Worm (Caenorhabditis elegans): ENCODE data around the gene C44B7.11.
"Not testable (repeated sequence)": the region's sequence is repeated elsewhere in the genome, so short reads cannot be mapped to it uniquely, and the experiment has no call there.

C44B7.11 gene

DNA sequence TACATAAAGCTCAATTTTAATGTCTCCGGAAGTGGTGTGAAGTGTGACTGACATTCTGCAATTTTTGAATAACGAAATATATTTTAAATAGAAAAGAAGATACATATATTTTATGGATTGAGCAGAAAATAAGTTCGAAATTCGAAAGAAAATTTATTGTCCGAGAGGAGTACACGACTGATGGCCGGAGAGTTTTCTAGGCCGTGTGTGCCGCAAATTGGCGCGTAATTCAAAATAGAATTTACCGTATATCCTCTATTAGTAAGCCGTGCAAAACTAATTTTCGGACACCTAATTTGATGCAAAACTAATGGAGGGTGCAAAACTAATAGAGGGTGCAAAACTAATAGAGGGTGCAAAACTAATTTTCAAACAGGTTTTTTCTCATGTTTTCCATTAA lies 16.0 kb upstream of the C44B7.11 start, which contains the start of gene cyn-10 (continued):
- TF ChIP-seq snpc-4 (tag; optimal IDR thresholded peaks at IDR 0.05) (peak; percentile 49), ZK546.5 (tag; optimal IDR thresholded peaks at IDR 0.05) (no peak), nhr-237 (tag; optimal IDR thresholded peaks at IDR 0.05) (no peak)

DNA sequence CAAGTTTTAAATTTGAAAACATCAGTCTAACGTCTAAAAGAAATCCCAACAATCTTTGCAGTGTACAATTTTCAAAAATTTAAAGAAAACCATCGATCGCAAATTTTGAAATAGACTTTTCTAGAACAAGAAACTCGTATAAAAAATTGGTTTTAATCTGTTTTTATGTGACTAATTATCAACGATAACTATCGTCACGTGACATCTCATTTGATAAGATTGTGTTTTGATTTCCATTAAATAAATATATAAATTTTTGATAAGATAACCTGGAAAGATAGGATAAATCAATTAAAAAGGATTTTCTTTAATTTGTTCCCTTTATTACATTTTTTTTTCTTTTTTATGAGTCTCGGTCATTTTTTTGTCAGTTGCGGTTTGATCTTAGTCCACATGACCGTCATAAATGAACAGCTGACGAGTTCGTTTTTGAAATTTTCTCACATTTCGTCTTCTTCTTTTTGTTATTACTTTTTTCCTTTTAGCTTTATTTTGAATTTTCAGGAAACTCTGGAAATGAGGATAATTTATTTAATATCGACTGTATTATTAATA lies 12.3 kb upstream of the C44B7.11 start, which contains the start of gene asm-1:
TSS of gene asm-1 (plus strand) at position 505 of the 555 bp plus-strand sequence.
- TF ChIP-seq lin-11 (tag; optimal IDR thresholded peaks at IDR 0.05) (no peak), C34F6.9 (tag; optimal IDR thresholded peaks at IDR 0.05) (peak; percentile 16)

DNA sequence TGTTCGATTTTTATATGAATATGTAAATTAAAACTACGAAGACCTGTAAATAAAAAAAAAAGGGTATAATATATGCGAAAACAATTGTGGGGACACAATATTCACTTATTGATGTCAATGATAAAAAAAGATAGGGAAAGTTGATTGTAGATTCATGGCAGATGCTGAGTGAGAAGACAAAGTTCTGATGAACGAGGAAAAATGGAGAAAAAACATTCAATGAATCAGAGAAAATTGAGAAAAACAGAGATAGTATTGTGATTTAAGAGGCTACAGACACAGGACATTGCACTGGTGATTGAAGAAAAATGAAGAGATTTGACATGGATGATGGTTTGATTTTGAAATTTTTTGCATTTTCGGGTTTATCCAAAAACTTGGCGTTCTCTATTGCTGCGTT lies 11.3 kb upstream of the C44B7.11 start:
- TF ChIP-seq C34F6.9 (tag; optimal IDR thresholded peaks at IDR 0.05) (peak; percentile 32), fos-1 (tag; optimal IDR thresholded peaks at IDR 0.05) (peak; percentile 37), skn-1 (tag; optimal IDR thresholded peaks at IDR 0.05) (no peak), crh-2 (tag; optimal IDR thresholded peaks at IDR 0.05) (no peak), nhr-129 (tag; optimal IDR thresholded peaks at IDR 0.05) (peak; percentile 12), blmp-1 (tag; optimal IDR thresholded peaks at IDR 0.05; ENCODE audit: insufficient read depth) (peak; percentile 52)

DNA sequence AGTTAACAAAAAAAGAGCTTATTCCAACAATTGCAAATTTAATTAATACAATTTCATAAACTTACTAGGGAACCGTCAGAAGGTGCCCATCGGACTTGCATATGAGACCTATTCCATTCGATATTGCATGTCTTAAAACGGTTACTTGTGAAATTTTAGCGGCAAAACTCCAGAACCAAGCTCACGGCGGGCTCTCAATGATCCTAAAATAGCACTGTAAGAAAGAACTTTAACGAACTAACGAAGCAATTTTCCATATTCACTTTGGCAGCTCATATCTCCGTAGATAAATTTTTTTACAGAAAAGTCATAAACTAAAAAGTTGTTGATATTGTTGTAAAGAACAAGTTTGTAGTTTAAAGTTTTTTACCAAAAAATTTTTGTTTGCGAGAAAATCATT lies 10.3 kb upstream of the C44B7.11 start, which contains the start of gene B0252.3:
TSS of gene B0252.3 (minus strand) at position 101 of the 400 bp plus-strand sequence.
- TF ChIP-seq blmp-1 (tag; optimal IDR thresholded peaks at IDR 0.05; ENCODE audit: insufficient read depth); mbf-1 (tag; optimal IDR thresholded peaks at IDR 0.05); Y55F3AM.14 (GFP tag; optimal IDR thresholded peaks at IDR 0.05): not testable (repeated sequence)

DNA sequence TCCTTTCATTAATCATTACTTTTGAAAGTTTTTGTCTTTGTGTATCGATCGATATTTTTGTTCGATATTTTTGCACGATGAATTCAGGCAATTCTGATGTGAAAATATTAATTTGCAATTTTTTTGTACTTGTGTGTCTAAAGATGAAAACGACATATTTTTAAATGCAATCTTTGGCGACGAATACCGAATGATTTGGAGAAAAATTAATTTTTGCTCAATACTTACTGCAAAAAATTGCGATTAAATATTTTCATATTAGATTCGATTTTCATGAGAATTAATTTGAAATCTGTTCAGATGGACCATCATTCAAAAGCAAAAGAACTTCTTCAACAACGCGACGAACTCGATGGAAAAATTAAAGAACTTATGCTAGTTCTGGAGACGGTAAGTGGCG lies 4.5 kb upstream of the C44B7.11 start, which contains the start of gene psmd-9:
TSS of gene psmd-9 (plus strand) at position 301 of the 400 bp plus-strand sequence.
- TF ChIP-seq ama-1 (optimal IDR thresholded peaks at IDR 0.05) (no peak), nhr-10 (tag; optimal IDR thresholded peaks at IDR 0.05) (no peak), ceh-82 (tag; optimal IDR thresholded peaks at IDR 0.05) (no peak), nhr-6 (tag; optimal IDR thresholded peaks at IDR 0.05) (no peak), fos-1 (tag; optimal IDR thresholded peaks at IDR 0.05) (no peak), lsy-2 (tag; optimal IDR thresholded peaks at IDR 0.05) (no peak), blmp-1 (tag; optimal IDR thresholded peaks at IDR 0.05; ENCODE audit: insufficient read depth) (no peak), crh-2 (tag; optimal IDR thresholded peaks at IDR 0.05) (no peak), nhr-25 (tag; optimal IDR thresholded peaks at IDR 0.05) (no peak), peb-1 (tag; optimal IDR thresholded peaks at IDR 0.05) (no peak), mab-5 (tag; optimal IDR thresholded peaks at IDR 0.05) (no peak), alr-1 (tag; optimal IDR thresholded peaks at IDR 0.05) (no peak), lin-11 (tag; optimal IDR thresholded peaks at IDR 0.05) (no peak), unc-55 (GFP tag; optimal IDR thresholded peaks at IDR 0.05) (no peak), nhr-129 (tag; optimal IDR thresholded peaks at IDR 0.05) (no peak), lin-39 (tag; optimal IDR thresholded peaks at IDR 0.05) (no peak)

DNA sequence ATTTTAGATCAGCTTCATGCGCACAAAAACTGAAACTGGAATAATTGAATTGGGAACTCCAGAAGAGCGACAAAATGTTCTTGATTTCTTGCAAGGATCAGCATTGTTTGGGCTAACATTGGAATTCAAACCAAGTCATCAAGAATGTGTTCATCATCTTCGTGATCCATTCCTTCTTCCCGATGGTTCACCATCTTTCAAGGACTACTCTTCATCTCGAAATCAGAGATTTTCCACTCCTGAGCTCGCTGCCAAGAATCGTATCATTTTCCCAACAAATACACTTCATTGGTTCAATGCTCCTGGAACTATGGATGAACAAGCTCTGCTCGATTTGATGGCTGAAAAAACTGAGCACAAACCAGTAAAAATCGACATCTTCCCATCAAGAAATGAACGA lies 3.4 kb upstream of the C44B7.11 start:
- TF ChIP-seq zag-1 (tag; optimal IDR thresholded peaks at IDR 0.05) (no peak), C34F6.9 (tag; optimal IDR thresholded peaks at IDR 0.05) (no peak), unc-39 (tag; optimal IDR thresholded peaks at IDR 0.05) (no peak), nhr-21 (tag; optimal IDR thresholded peaks at IDR 0.05) (no peak), nhr-77 (tag; optimal IDR thresholded peaks at IDR 0.05) (no peak)

DNA sequence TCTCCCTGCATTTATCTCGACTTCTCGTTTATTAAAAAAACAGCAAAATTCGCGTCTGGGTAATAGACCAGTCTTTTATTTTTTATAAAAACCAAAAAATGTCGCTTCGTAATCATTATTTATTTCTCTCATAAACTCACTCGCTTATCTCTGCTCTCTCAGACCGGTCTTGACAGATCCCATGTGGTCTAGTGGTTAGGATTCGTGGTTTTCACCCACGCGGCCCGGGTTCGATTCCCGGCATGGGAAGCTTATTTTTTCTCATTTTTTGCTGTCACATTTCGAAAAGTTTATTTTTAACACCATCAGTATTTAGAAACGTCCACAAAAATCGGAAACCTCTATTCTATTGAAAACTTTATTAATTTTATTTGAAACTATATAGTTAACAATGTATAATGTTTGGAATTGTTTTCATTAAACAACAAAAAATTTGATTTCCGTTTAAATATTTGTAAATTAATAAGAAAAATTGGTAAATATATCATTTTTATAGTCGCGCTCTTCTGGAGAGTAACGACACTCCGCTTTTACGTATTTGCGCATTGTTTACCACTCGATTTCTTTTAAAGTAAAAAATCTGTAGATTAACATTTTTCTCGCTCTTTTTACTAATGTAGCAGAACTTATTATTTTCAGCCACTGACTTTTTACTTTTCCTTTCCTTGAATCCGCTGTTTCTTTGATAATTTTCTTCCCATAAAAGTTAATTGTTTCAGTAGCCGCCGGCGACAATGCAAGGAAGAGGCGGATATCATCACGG lies 858 bp upstream of the C44B7.11 start, which contains the start of gene hrpl-1:
TSS of gene hrpl-1 (plus strand) at position 713 of the 763 bp plus-strand sequence.
- TF ChIP-seq unc-39 (tag; optimal IDR thresholded peaks at IDR 0.05): no peak
- no peak for TF ChIP-seq R02D3.7 (tag; optimal IDR thresholded peaks at IDR 0.05)
- TF ChIP-seq lsy-2 (tag; optimal IDR thresholded peaks at IDR 0.05): peak in 1 of 2 experiments; percentile 19
- no peak for TF ChIP-seq ama-1 (optimal IDR thresholded peaks at IDR 0.05)
- no peak for TF ChIP-seq nhr-25 (tag; optimal IDR thresholded peaks at IDR 0.05)
- peak; percentile 33 for TF ChIP-seq sma-3 (GFP tag; optimal IDR thresholded peaks at IDR 0.05)
- no peak for TF ChIP-seq elt-3 (tag; optimal IDR thresholded peaks at IDR 0.05)
- no peak for TF ChIP-seq skn-1 (tag; optimal IDR thresholded peaks at IDR 0.05)
- TF ChIP-seq snpc-4 (tag; optimal IDR thresholded peaks at IDR 0.05): no peak
- TF ChIP-seq nhr-6 (tag; optimal IDR thresholded peaks at IDR 0.05): no peak
- TF ChIP-seq fos-1 (tag; optimal IDR thresholded peaks at IDR 0.05): peak; percentile 40
- peak; percentile 23 for TF ChIP-seq C34F6.9 (tag; optimal IDR thresholded peaks at IDR 0.05)
- TF ChIP-seq blmp-1 (tag; optimal IDR thresholded peaks at IDR 0.05; ENCODE audit: insufficient read depth): no peak
- no peak for TF ChIP-seq nhr-129 (tag; optimal IDR thresholded peaks at IDR 0.05)
- no peak for TF ChIP-seq ztf-1 (GFP tag; conservative IDR thresholded peaks at IDR 0.05)
- no peak for TF ChIP-seq lin-13 (GFP tag; optimal IDR thresholded peaks at IDR 0.05)
- TF ChIP-seq ztf-4 (tag; optimal IDR thresholded peaks at IDR 0.05): no peak
- no peak for TF ChIP-seq nhr-10 (tag; optimal IDR thresholded peaks at IDR 0.05)
- no peak for TF ChIP-seq aly-2 (tag; optimal IDR thresholded peaks at IDR 0.05)
- no peak for TF ChIP-seq nhr-21 (tag; optimal IDR thresholded peaks at IDR 0.05)
- TF ChIP-seq nhr-12 (tag; optimal IDR thresholded peaks at IDR 0.05): no peak
- no peak for TF ChIP-seq nhr-23 (tag; optimal IDR thresholded peaks at IDR 0.05)
- TF ChIP-seq ztf-11 (tag; optimal IDR thresholded peaks at IDR 0.05): no peak
- TF ChIP-seq peb-1 (tag; optimal IDR thresholded peaks at IDR 0.05): no peak
- no peak for TF ChIP-seq lin-39 (tag; optimal IDR thresholded peaks at IDR 0.05)
- TF ChIP-seq ZK546.5 (tag; optimal IDR thresholded peaks at IDR 0.05): no peak
- no peak for TF ChIP-seq ceh-82 (tag; optimal IDR thresholded peaks at IDR 0.05)
